Fruit fly (Drosophila melanogaster) whole organism, prepupa: ENCODE measurements around the gene SmB.
A peak's percentile ranks its signal among the peaks of the same experiment; 100 is the strongest.

Experiments used
- CG10669 ChIP-seq: fragments of 200-800 bp; sonication (Bioruptor generic); optimal IDR thresholded peaks from 3 replicates; lab custom pipeline; 2018; ENCODE audit warnings: missing biosample characterization, mild to moderate bottlenecking, missing genetic modification characterization, moderate library complexity
- CG11294 ChIP-seq: fragments of 200-800 bp; sonication (Bioruptor generic); IDR thresholded peaks from 2 replicates; pipeline ENCODE4 v1.3.6; 2022; ENCODE audit warnings: missing biosample characterization, missing genetic modification characterization
- CG1621 ChIP-seq: fragments of 200-800 bp; sonication (Bioruptor generic); optimal IDR thresholded peaks from 3 replicates; lab custom pipeline; 2018; ENCODE audit warnings: missing biosample characterization, mild to moderate bottlenecking, missing genetic modification characterization
- CG16779 ChIP-seq: fragments of 200-800 bp; sonication (Bioruptor generic); optimal IDR thresholded peaks from 3 replicates; lab custom pipeline; 2017; ENCODE audit warnings: missing biosample characterization, mild to moderate bottlenecking, missing genetic modification characterization
- CG32006 ChIP-seq: fragments of 200-800 bp; sonication (Bioruptor generic); optimal IDR thresholded peaks from 3 replicates; lab custom pipeline; 2017; ENCODE audit warnings: missing biosample characterization, mild to moderate bottlenecking, missing genetic modification characterization
- CG34406 ChIP-seq: fragments of 200-800 bp; sonication (Bioruptor generic); optimal IDR thresholded peaks from 3 replicates; lab custom pipeline; 2016; ENCODE audit warnings: missing biosample characterization, missing genetic modification characterization
- CG3919 ChIP-seq: fragments of 200-800 bp; sonication (Bioruptor generic); optimal IDR thresholded peaks from 3 replicates; lab custom pipeline; 2016; ENCODE audit warnings: missing biosample characterization, missing genetic modification characterization
- CG4318 ChIP-seq: fragments of 200-800 bp; sonication (Bioruptor generic); optimal IDR thresholded peaks from 3 replicates; lab custom pipeline; 2017; ENCODE audit warnings: missing biosample characterization, mild to moderate bottlenecking, missing genetic modification characterization
- CG6163 ChIP-seq: fragments of 200-800 bp; sonication (Bioruptor generic); IDR thresholded peaks from 3 replicates; pipeline ENCODE4 v1.3.6; 2022; ENCODE audit warnings: missing biosample characterization, missing genetic modification characterization
- CG6808 ChIP-seq: fragments of 200-800 bp; sonication (Bioruptor generic); optimal IDR thresholded peaks from 3 replicates; lab custom pipeline; 2017; ENCODE audit warnings: missing biosample characterization, missing genetic modification characterization, mild to moderate bottlenecking, moderate library complexity, missing genetic modification reagents
- CG8119 ChIP-seq: fragments of 200-800 bp; sonication (Bioruptor generic); IDR thresholded peaks from 3 replicates; pipeline ENCODE4 v1.3.6; 2022; ENCODE audit warnings: missing biosample characterization, missing genetic modification characterization
- Eip78C ChIP-seq: fragments of 200-800 bp; sonication (Bioruptor generic); peaks from one replicate; lab custom pipeline; 2016; ENCODE audit warnings: missing biosample characterization, missing genetic modification characterization
- Ets21C ChIP-seq: fragments of 200-800 bp; sonication (Bioruptor generic); optimal IDR thresholded peaks from 3 replicates; lab custom pipeline; 2016; ENCODE audit warnings: missing biosample characterization, missing genetic modification characterization
- Ets96B ChIP-seq: fragments of 200-800 bp; optimal IDR thresholded peaks from 2 replicates; lab custom pipeline; 2019; ENCODE audit warnings: missing biosample characterization, mild to moderate bottlenecking, missing genetic modification characterization, moderate library complexity
- Gug ChIP-seq: fragments of 200-800 bp; sonication (Bioruptor generic); IDR thresholded peaks from 2 replicates; pipeline ENCODE4 v1.3.6; 2022; ENCODE audit warnings: missing biosample characterization, missing genetic modification characterization
- Hr38 ChIP-seq: sonication (Bioruptor generic); optimal IDR thresholded peaks from 2 replicates; lab custom pipeline; 2016; ENCODE audit warnings: missing biosample characterization, missing genetic modification characterization
- Hr39 ChIP-seq: fragments of 200-800 bp; sonication (Bioruptor generic); optimal IDR thresholded peaks from 2 replicates; lab custom pipeline; 2016; ENCODE audit warnings: missing biosample characterization, missing genetic modification characterization
- Hr4 ChIP-seq: fragments of 200-800 bp; sonication (Bioruptor generic); optimal IDR thresholded peaks from 3 replicates; lab custom pipeline; 2016; ENCODE audit warnings: missing biosample characterization, missing genetic modification characterization
- Met ChIP-seq: fragments of 200-800 bp; sonication (Bioruptor generic); optimal IDR thresholded peaks from 3 replicates; lab custom pipeline; 2016; ENCODE audit warnings: missing biosample characterization, missing genetic modification characterization
- achi ChIP-seq: fragments of 200-800 bp; sonication (Bioruptor generic); optimal IDR thresholded peaks from 3 replicates; lab custom pipeline; 2016; ENCODE audit warnings: missing biosample characterization, missing genetic modification characterization
- cyc ChIP-seq: fragments of 200-800 bp; sonication (Bioruptor generic); optimal IDR thresholded peaks from 3 replicates; lab custom pipeline; 2016; ENCODE audit warnings: missing biosample characterization, missing genetic modification characterization
- dsx ChIP-seq: fragments of 200-800 bp; optimal IDR thresholded peaks from 3 replicates; lab custom pipeline; 2019; ENCODE audit warnings: missing biosample characterization, mild to moderate bottlenecking, missing genetic modification characterization, moderate library complexity; ENCODE audit not compliant: poor library complexity, severe bottlenecking
- esn ChIP-seq: fragments of 200-800 bp; sonication (Bioruptor generic); optimal IDR thresholded peaks from 2 replicates; lab custom pipeline; 2016; ENCODE audit warnings: missing biosample characterization, mild to moderate bottlenecking, missing genetic modification characterization, moderate library complexity
- fd85E ChIP-seq: fragments of 200-800 bp; sonication (Bioruptor generic); optimal IDR thresholded peaks from 3 replicates; lab custom pipeline; 2016; ENCODE audit warnings: missing biosample characterization, missing genetic modification characterization
- lz ChIP-seq: fragments of 200-800 bp; sonication (Bioruptor generic); optimal IDR thresholded peaks from 3 replicates; lab custom pipeline; 2016; ENCODE audit warnings: missing biosample characterization, missing genetic modification characterization
- net ChIP-seq: fragments of 200-800 bp; sonication (Bioruptor generic); optimal IDR thresholded peaks from 3 replicates; lab custom pipeline; 2016; ENCODE audit warnings: missing biosample characterization, missing genetic modification characterization
- pdm3 ChIP-seq: fragments of 200-800 bp; sonication (Bioruptor generic); optimal IDR thresholded peaks from 3 replicates; lab custom pipeline; 2016; ENCODE audit warnings: missing biosample characterization, missing genetic modification characterization
- salr ChIP-seq, 2 experiments: fragments of 200-800 bp; sonication (Bioruptor generic); optimal IDR thresholded peaks; 3 replicates each; lab custom pipeline; 2016 to 2018; ENCODE audit warnings: missing biosample characterization in 2 of 2, missing genetic modification characterization in 2 of 2, mild to moderate bottlenecking in 1 of 2
- ss ChIP-seq, 2 experiments: fragments of 200-800 bp; sonication (Bioruptor generic); optimal IDR thresholded peaks; 2 replicates in 1 of 2; 3 replicates in 1 of 2; lab custom pipeline; 2017 to 2018; ENCODE audit warnings: mild to moderate bottlenecking in 2 of 2, missing biosample characterization in 2 of 2, missing genetic modification characterization in 2 of 2, moderate library complexity in 1 of 2
- topi ChIP-seq: fragments of 200-800 bp; sonication (Bioruptor generic); optimal IDR thresholded peaks from 3 replicates; lab custom pipeline; 2016; ENCODE audit warnings: missing biosample characterization, missing genetic modification characterization
- vri ChIP-seq: fragments of 200-800 bp; sonication (Bioruptor generic); optimal IDR thresholded peaks from 3 replicates; lab custom pipeline; 2016; ENCODE audit warnings: missing biosample characterization, mild to moderate bottlenecking, missing genetic modification characterization

SmB gene

dm6 chr2L:10381890-10382450 is 44.5 kb downstream of the SmB start, which contains the start of gene CG5096 (continued):
- TF ChIP-seq lz (GFP tag; lab: Kevin White, UChicago) (peak; percentile 66), CG10669 (GFP tag; lab: Kevin White, UChicago) (peak; percentile 51), Eip78C (peak; percentile 92), CG32006 (GFP tag; lab: Kevin White, UChicago) (no peak), Ets96B (tag; lab: Kevin White, UChicago) (peak; percentile 62), Hr38 (GFP tag; lab: Kevin White, UChicago) (no peak), fd85E (no peak), topi (GFP tag; lab: Kevin White, UChicago) (peak; percentile 76), CG3919 (GFP tag; lab: Kevin White, UChicago) (no peak), CG6163 (GFP tag; lab: Robert Waterston, UW) (no peak), Met (peak; percentile 80), CG11294 (no peak), Hr39 (no peak), Hr4 (peak; percentile 54)
- TF ChIP-seq, all 60 proteins: peak for 28

dm6 chr2L:10379865-10380264 is 46.6 kb downstream of the SmB start, which contains the start of gene gny:
TSS of gene gny (plus strand) at chr2L:10380103.
- peak; percentile 18 for TF ChIP-seq Eip78C
- TF ChIP-seq ss (GFP tag; optimal IDR thresholded peaks at IDR 0.05; lab: Kevin White, UChicago): no peak
- TF ChIP-seq, all 60 proteins: peak for 1

dm6 chr2L:10378631-10379030 is 47.8 kb downstream of the SmB start:
- TF ChIP-seq topi (GFP tag; lab: Kevin White, UChicago): no peak
- no peak for TF ChIP-seq CG34406 (GFP tag; lab: Kevin White, UChicago)
- no peak for TF ChIP-seq CG1621 (tag; lab: Kevin White, UChicago)
- no peak for TF ChIP-seq CG6163 (GFP tag; lab: Robert Waterston, UW)
- TF ChIP-seq achi: no peak
- TF ChIP-seq net (GFP tag; lab: Kevin White, UChicago): no peak
- TF ChIP-seq CG3919 (GFP tag; lab: Kevin White, UChicago): no peak
- no peak for TF ChIP-seq CG6808 (GFP tag; lab: Kevin White, UChicago)
- TF ChIP-seq Met: no peak
- TF ChIP-seq lz (GFP tag; lab: Kevin White, UChicago): no peak
- TF ChIP-seq CG16779: no peak
- no peak for TF ChIP-seq Gug (GFP tag; lab: Robert Waterston, UW)
- no peak for TF ChIP-seq CG8119 (GFP tag; lab: Robert Waterston, UW)
- no peak for TF ChIP-seq CG32006 (GFP tag; lab: Kevin White, UChicago)
- TF ChIP-seq CG4318 (GFP tag; lab: Kevin White, UChicago): no peak
- TF ChIP-seq esn (GFP tag; lab: Kevin White, UChicago): no peak
- no peak for TF ChIP-seq salr (GFP tag; optimal IDR thresholded peaks at IDR 0.05; lab: Kevin White, UChicago)
- TF ChIP-seq Hr39: no peak
- no peak for TF ChIP-seq vri (GFP tag; lab: Kevin White, UChicago)

- TF ChIP-seq fd85E: no peak
- TF ChIP-seq pdm3 (GFP tag; lab: Kevin White, UChicago): no peak
- no peak for TF ChIP-seq dsx
- TF ChIP-seq achi: no peak
- TF ChIP-seq cyc (GFP tag; lab: Kevin White, UChicago): no peak
- no peak for TF ChIP-seq Ets21C (GFP tag; lab: Kevin White, UChicago)
These were observed 50.2 kb downstream of the SmB start for dm6 chr2L:10376276-10376675.
